Fruit fly (Drosophila melanogaster) whole organism, embryonic: Measurements from ENCODE around the gene CG12299.

ENCODE experiments used
- ATbp ChIP-seq: fragments of 200-800 bp; sonication (Bioruptor generic); optimal IDR thresholded peaks from 2 replicates; lab custom pipeline; 2017; ENCODE audit warnings: missing biosample characterization, mild to moderate bottlenecking, missing genetic modification characterization, missing genetic modification reagents
- Aef1 ChIP-seq: fragments of 200-800 bp; sonication (Bioruptor generic); IDR thresholded peaks from 3 replicates; pipeline ENCODE4 v1.3.6; 2022; ENCODE audit warnings: missing biosample characterization, missing genetic modification characterization
- B-H1 ChIP-seq: fragments of 200-800 bp; sonication (Bioruptor generic); IDR thresholded peaks from 3 replicates; pipeline ENCODE4 v1.3.6; 2022; ENCODE audit warnings: missing biosample characterization, missing genetic modification characterization
- B-H2 ChIP-seq: fragments of 200-800 bp; sonication (Bioruptor generic); optimal IDR thresholded peaks from 2 replicates; lab custom pipeline; 2018; ENCODE audit warnings: missing biosample characterization, mild to moderate bottlenecking, missing genetic modification characterization
- Blimp-1 ChIP-seq: fragments of 200-800 bp; sonication (Bioruptor generic); optimal IDR thresholded peaks from 3 replicates; lab custom pipeline; 2018; ENCODE audit warnings: missing biosample characterization, missing genetic modification characterization, mild to moderate bottlenecking, moderate library complexity, missing genetic modification reagents
- Bteb2 ChIP-seq: fragments of 200-800 bp; sonication (Bioruptor generic); optimal IDR thresholded peaks from 2 replicates; lab custom pipeline; 2016; ENCODE audit warnings: missing biosample characterization, missing genetic modification characterization
- CG10209 ChIP-seq: fragments of 200-800 bp; sonication (Bioruptor generic); optimal IDR thresholded peaks from 3 replicates; lab custom pipeline; 2017; ENCODE audit warnings: missing biosample characterization, mild to moderate bottlenecking, missing genetic modification characterization, missing genetic modification reagents
- CG12155 ChIP-seq: fragments of 200-800 bp; sonication (Bioruptor generic); optimal IDR thresholded peaks from 3 replicates; lab custom pipeline; 2016; ENCODE audit warnings: missing biosample characterization, missing genetic modification characterization
- CG15011 ChIP-seq: fragments of 200-800 bp; sonication (Bioruptor generic); optimal IDR thresholded peaks from 3 replicates; lab custom pipeline; 2018; ENCODE audit warnings: missing biosample characterization, mild to moderate bottlenecking, missing genetic modification characterization
- CG17829 ChIP-seq: fragments of 200-800 bp; optimal IDR thresholded peaks from 2 replicates; lab custom pipeline; 2019; ENCODE audit warnings: missing biosample characterization, mild to moderate bottlenecking, missing genetic modification characterization, moderate library complexity
- CG17912 ChIP-seq: fragments of 200-800 bp; sonication (Bioruptor generic); optimal IDR thresholded peaks from 2 replicates; lab custom pipeline; 2018; ENCODE audit warnings: missing biosample characterization, mild to moderate bottlenecking, missing genetic modification characterization
- CG1792 ChIP-seq: fragments of 200-800 bp; sonication (Bioruptor generic); optimal IDR thresholded peaks from 2 replicates; lab custom pipeline; 2016; ENCODE audit warnings: missing biosample characterization, missing genetic modification characterization
- CG4360 ChIP-seq: fragments of 200-800 bp; sonication (Bioruptor generic); IDR thresholded peaks from 2 replicates; pipeline ENCODE4 v1.3.6; 2022; ENCODE audit warnings: missing biosample characterization, missing genetic modification characterization
- CG6175 ChIP-seq: fragments of 200-800 bp; sonication (Bioruptor generic); IDR thresholded peaks from 3 replicates; pipeline ENCODE4 v1.3.6; 2022; ENCODE audit warnings: missing biosample characterization, missing genetic modification characterization
- CG6813 ChIP-seq: fragments of 200-800 bp; sonication (Bioruptor generic); optimal IDR thresholded peaks from 2 replicates; lab custom pipeline; 2017; ENCODE audit warnings: missing biosample characterization, missing genetic modification characterization, mild to moderate bottlenecking, moderate library complexity, missing genetic modification reagents
- CG8089 ChIP-seq: fragments of 200-800 bp; sonication (Bioruptor generic); optimal IDR thresholded peaks from 3 replicates; lab custom pipeline; 2016; ENCODE audit warnings: missing biosample characterization, missing genetic modification characterization
- CG8944 ChIP-seq: fragments of 200-800 bp; sonication (Bioruptor generic); optimal IDR thresholded peaks from 3 replicates; lab custom pipeline; 2016; ENCODE audit warnings: missing biosample characterization, missing genetic modification characterization
- CoRest ChIP-seq: fragments of 200-800 bp; sonication (Bioruptor generic); optimal IDR thresholded peaks from 3 replicates; lab custom pipeline; 2018; ENCODE audit warnings: missing biosample characterization, mild to moderate bottlenecking, missing genetic modification characterization, moderate library complexity
- D ChIP-seq, 2 experiments: fragments of 200-800 bp in 1 of 2; fragments of >200 bp in 1 of 2; sonication (Bioruptor generic) in 1 of 2; optimal IDR thresholded peaks; 2 replicates in 1 of 2; 3 replicates in 1 of 2; lab custom pipeline; 2017; ENCODE audit warnings: mild to moderate bottlenecking in 1 of 2, missing biosample characterization in 1 of 2, missing genetic modification characterization in 1 of 2, missing genetic modification reagents in 1 of 2
- D19A ChIP-seq: fragments of 200-800 bp; optimal IDR thresholded peaks from 3 replicates; lab custom pipeline; 2019; ENCODE audit warnings: missing biosample characterization, mild to moderate bottlenecking, missing genetic modification characterization, moderate library complexity
- Dbx ChIP-seq: fragments of 200-800 bp; sonication (Bioruptor generic); IDR thresholded peaks from 3 replicates; pipeline ENCODE4 v1.3.6; 2022; ENCODE audit warnings: missing biosample characterization, missing genetic modification characterization
- Doc3 ChIP-seq: fragments of 200-800 bp; sonication (Bioruptor generic); IDR thresholded peaks from 3 replicates; pipeline ENCODE4 v1.3.6; 2022; ENCODE audit warnings: missing biosample characterization, missing genetic modification characterization; ENCODE audit not compliant: partially characterized antibody
- Drgx ChIP-seq: fragments of 200-800 bp; sonication (Bioruptor generic); IDR thresholded peaks from 2 replicates; pipeline ENCODE4 v1.3.6; 2022; ENCODE audit warnings: missing biosample characterization, missing genetic modification characterization
- ERR ChIP-seq: fragments of 200-800 bp; sonication (Bioruptor generic); optimal IDR thresholded peaks from 2 replicates; lab custom pipeline; 2016; ENCODE audit warnings: missing biosample characterization, missing genetic modification characterization
- Kr ChIP-seq: fragments of 200-800 bp; sonication (Bioruptor generic); optimal IDR thresholded peaks from 2 replicates; lab custom pipeline; 2017; ENCODE audit warnings: missing biosample characterization, mild to moderate bottlenecking, missing genetic modification characterization
- Med ChIP-seq: fragments of 200-800 bp; sonication (Bioruptor generic); peaks from one replicate; lab custom pipeline; 2016; ENCODE audit warnings: missing biosample characterization, missing genetic modification characterization, mild to moderate bottlenecking, inconsistent platforms, moderate library complexity
- Meics ChIP-seq: fragments of 200-800 bp; sonication (Bioruptor generic); optimal IDR thresholded peaks from 2 replicates; lab custom pipeline; 2017; ENCODE audit warnings: missing biosample characterization, mild to moderate bottlenecking, missing genetic modification characterization
- Myb ChIP-seq: fragments of 200-800 bp; sonication (Bioruptor generic); optimal IDR thresholded peaks from 2 replicates; lab custom pipeline; 2016; ENCODE audit warnings: missing biosample characterization, missing genetic modification characterization
- Oaz ChIP-seq: fragments of 200-800 bp; sonication (Bioruptor generic); IDR thresholded peaks from 2 replicates; pipeline ENCODE4 v1.3.6; 2022; ENCODE audit warnings: missing biosample characterization, missing genetic modification characterization
- Oli ChIP-seq: fragments of 200-800 bp; sonication (Bioruptor generic); optimal IDR thresholded peaks from 2 replicates; lab custom pipeline; 2018; ENCODE audit warnings: missing biosample characterization, mild to moderate bottlenecking, missing genetic modification characterization, moderate library complexity
- Sry-δ ChIP-seq: fragments of 200-800 bp; sonication (Bioruptor generic); optimal IDR thresholded peaks from 2 replicates; lab custom pipeline; 2016; ENCODE audit warnings: missing biosample characterization, missing genetic modification characterization
- Usf ChIP-seq: fragments of 200-800 bp; sonication (Bioruptor generic); optimal IDR thresholded peaks from 2 replicates; lab custom pipeline; 2017; ENCODE audit warnings: missing genotype, missing biosample characterization, missing genetic modification characterization
- Xrp1 ChIP-seq: fragments of 200-800 bp; sonication (Bioruptor generic); IDR thresholded peaks from 2 replicates; pipeline ENCODE4 v1.3.6; 2022; ENCODE audit warnings: missing biosample characterization, missing genetic modification characterization
- YL-1 ChIP-seq: fragments of 200-800 bp; sonication (Bioruptor generic); optimal IDR thresholded peaks from 3 replicates; lab custom pipeline; 2017; ENCODE audit warnings: missing biosample characterization, mild to moderate bottlenecking, missing genetic modification characterization
- crp ChIP-seq, 2 experiments: fragments of 200-800 bp; sonication (Bioruptor generic); optimal IDR thresholded peaks; 2 replicates in 1 of 2; 3 replicates in 1 of 2; lab custom pipeline; 2017; ENCODE audit warnings: missing biosample characterization in 2 of 2, missing genetic modification characterization in 2 of 2, mild to moderate bottlenecking in 1 of 2, moderate library complexity in 1 of 2
- exex ChIP-seq: fragments of 200-800 bp; sonication (Bioruptor generic); optimal IDR thresholded peaks from 4 replicates; lab custom pipeline; 2018; ENCODE audit warnings: missing biosample characterization, mild to moderate bottlenecking, missing genetic modification characterization, moderate library complexity
- lilli ChIP-seq: fragments of 200-800 bp; sonication (Bioruptor generic); optimal IDR thresholded peaks from 3 replicates; lab custom pipeline; 2016; ENCODE audit warnings: missing biosample characterization, missing genetic modification characterization
- luna ChIP-seq: fragments of 200-800 bp; sonication (Bioruptor generic); optimal IDR thresholded peaks from 2 replicates; lab custom pipeline; 2016; ENCODE audit warnings: missing biosample characterization, missing genetic modification characterization
- pfk ChIP-seq: fragments of 200-800 bp; sonication (Bioruptor generic); optimal IDR thresholded peaks from 2 replicates; lab custom pipeline; 2018; ENCODE audit warnings: missing biosample characterization, mild to moderate bottlenecking, missing genetic modification characterization, moderate library complexity
- pnt ChIP-seq: fragments of 200-800 bp; sonication (Bioruptor generic); optimal IDR thresholded peaks from 3 replicates; lab custom pipeline; 2016; ENCODE audit warnings: missing biosample characterization, missing genetic modification characterization
- ro ChIP-seq: fragments of 200-800 bp; sonication (Bioruptor generic); IDR thresholded peaks from 2 replicates; pipeline ENCODE4 v1.3.6; 2022; ENCODE audit warnings: missing biosample characterization, missing genetic modification characterization
- sd ChIP-seq: fragments of 200-800 bp; sonication (Bioruptor generic); optimal IDR thresholded peaks from 3 replicates; lab custom pipeline; 2018; ENCODE audit warnings: missing biosample characterization, mild to moderate bottlenecking, missing genetic modification characterization, moderate library complexity
- sima ChIP-seq: fragments of 200-800 bp; sonication (Bioruptor generic); optimal IDR thresholded peaks from 2 replicates; lab custom pipeline; 2016; ENCODE audit warnings: missing biosample characterization, missing genetic modification characterization
- ssp ChIP-seq: fragments of 200-800 bp; sonication (Bioruptor generic); IDR thresholded peaks from 2 replicates; pipeline ENCODE4 v1.3.6; 2022; ENCODE audit warnings: missing biosample characterization, missing genetic modification characterization
- stc ChIP-seq: fragments of 200-800 bp; sonication (Bioruptor generic); IDR thresholded peaks from 2 replicates; pipeline ENCODE4 v1.3.6; 2022; ENCODE audit warnings: missing biosample characterization, missing genetic modification characterization
- tin ChIP-seq: fragments of 200-800 bp; sonication (Bioruptor generic); optimal IDR thresholded peaks from 3 replicates; lab custom pipeline; 2016; ENCODE audit warnings: missing biosample characterization, missing genetic modification characterization
- trh ChIP-seq: fragments of 200-800 bp; sonication (Bioruptor generic); optimal IDR thresholded peaks from 2 replicates; lab custom pipeline; 2016; ENCODE audit warnings: missing biosample characterization, missing genetic modification characterization
- ttk ChIP-seq: fragments of 200-800 bp; sonication (Bioruptor generic); IDR thresholded peaks from 2 replicates; pipeline ENCODE4 v2.1.2; 2022; ENCODE audit warnings: missing biosample characterization, missing genetic modification characterization
- wek ChIP-seq: fragments of 200-800 bp; sonication (Bioruptor generic); optimal IDR thresholded peaks from 3 replicates; lab custom pipeline; 2018; ENCODE audit warnings: missing biosample characterization, mild to moderate bottlenecking, missing genetic modification characterization, moderate library complexity

The CG12299 gene

DNA sequence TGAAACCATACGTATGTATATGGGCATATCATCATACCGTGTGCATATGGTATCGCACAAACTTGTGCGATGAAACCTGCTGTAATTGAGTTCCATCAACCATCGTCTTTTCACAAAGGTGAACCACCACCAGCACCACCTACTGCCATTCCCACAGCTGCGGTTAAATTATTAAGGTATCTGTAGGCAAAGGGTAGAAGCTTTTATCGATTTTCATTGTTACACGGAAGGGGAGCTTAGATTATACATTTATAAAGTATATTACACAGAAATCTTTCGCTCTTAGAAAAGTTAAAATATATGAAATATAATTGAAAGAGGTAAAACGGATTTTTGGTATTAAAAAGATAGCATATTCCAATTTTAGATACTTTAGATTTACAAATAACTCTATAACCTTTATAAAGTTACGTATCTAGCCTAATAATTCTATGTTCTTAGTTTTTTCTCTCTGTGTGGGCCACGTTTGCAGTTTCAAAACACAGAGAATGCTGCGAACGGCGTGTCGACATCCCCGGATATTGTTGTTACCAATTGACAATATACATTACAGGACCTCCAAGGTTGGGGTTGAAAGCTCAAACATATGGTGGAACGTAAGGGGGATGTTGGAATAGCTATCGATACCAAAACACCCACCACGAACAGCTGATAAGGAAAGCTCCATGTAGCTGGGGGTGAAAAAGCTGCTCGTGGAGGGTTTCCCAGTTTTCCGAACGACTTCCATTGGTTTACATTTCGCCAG is 23.4 kb downstream of the CG12299 start, which contains the start of gene CG6495 (continued):
- TF ChIP-seq stc, result peak; percentile 51; the same call in 1 of the 2 replicates
- TF ChIP-seq Med (GFP tag; lab: Kevin White, UChicago), result peak; percentile 54
- no peak for TF ChIP-seq Kr (GFP tag; lab: Kevin White, UChicago)
- TF ChIP-seq D (optimal IDR thresholded peaks at IDR 0.05; lab: Kevin White, UChicago), result no peak
- peak; percentile 22 for TF ChIP-seq D (GFP tag; optimal IDR thresholded peaks at IDR 0.05; lab: Kevin White, UChicago)
- peak; percentile 65 for TF ChIP-seq CoRest
- no peak for TF ChIP-seq luna
- TF ChIP-seq Aef1, result no peak
- TF ChIP-seq Xrp1 (GFP tag; lab: Robert Waterston, UW), result peak; percentile 52; the same call in 1 of the 2 replicates
- TF ChIP-seq CG17829 (tag; lab: Kevin White, UChicago), result peak; percentile 36
- no peak for TF ChIP-seq CG6175
- no peak for TF ChIP-seq Drgx (GFP tag; lab: Robert Waterston, UW)
- TF ChIP-seq CG15011 (GFP tag; lab: Kevin White, UChicago), result peak; percentile 22
- no peak for TF ChIP-seq B-H2 (GFP tag; lab: Kevin White, UChicago)
- peak; percentile 59 for TF ChIP-seq Blimp-1 (GFP tag; lab: Kevin White, UChicago)
- TF ChIP-seq Oaz (GFP tag; lab: Robert Waterston, UW), result no peak
- peak; percentile 67 for TF ChIP-seq Dbx
- TF ChIP-seq ATbp (GFP tag; lab: Kevin White, UChicago), result peak; percentile 47
- TF ChIP-seq CG1792 (GFP tag; lab: Kevin White, UChicago), result no peak
- no peak for TF ChIP-seq Sry-δ
- TF ChIP-seq exex (tag; lab: Kevin White, UChicago), result peak; percentile 40
- peak; percentile 47 for TF ChIP-seq CG10209 (GFP tag; lab: Kevin White, UChicago)
- no peak for TF ChIP-seq sima (GFP tag; lab: Kevin White, UChicago)
- TF ChIP-seq pnt (GFP tag; lab: Kevin White, UChicago), result no peak
- no peak for TF ChIP-seq Doc3
- TF ChIP-seq tin (GFP tag; lab: Kevin White, UChicago), result peak; percentile 15
- no peak for TF ChIP-seq trh
- no peak for TF ChIP-seq wek (GFP tag; lab: Kevin White, UChicago)
- TF ChIP-seq B-H1 (GFP tag; lab: Robert Waterston, UW), result no peak; the same call in 2 of the 3 replicates
- TF ChIP-seq Meics (GFP tag; lab: Kevin White, UChicago), result peak; percentile 71
- no peak for TF ChIP-seq YL-1
- no peak for TF ChIP-seq ttk (GFP tag; lab: Robert Waterston, UW)
- no peak for TF ChIP-seq CG17912 (GFP tag; lab: Kevin White, UChicago)
- TF ChIP-seq CG4360, result no peak
- peak; percentile 59 for TF ChIP-seq Oli (tag; lab: Kevin White, UChicago)
- no peak for TF ChIP-seq Myb (GFP tag; lab: Kevin White, UChicago)
- no peak for TF ChIP-seq Usf (GFP tag; lab: Kevin White, UChicago)
- no peak for TF ChIP-seq pfk (GFP tag; lab: Kevin White, UChicago)
- TF ChIP-seq lilli (GFP tag; lab: Kevin White, UChicago), result peak; percentile 24
- peak; percentile 37; the same call in 1 of the 2 replicates for TF ChIP-seq ssp
- no peak for TF ChIP-seq sd (tag; lab: Kevin White, UChicago)
- TF ChIP-seq ERR, result no peak
- peak; percentile 26 for TF ChIP-seq CG12155 (GFP tag; lab: Kevin White, UChicago)
- no peak for TF ChIP-seq ro (GFP tag; lab: Robert Waterston, UW)
- peak in 1 of 2 experiments; percentile 71 for TF ChIP-seq crp (GFP tag; optimal IDR thresholded peaks at IDR 0.05; lab: Kevin White, UChicago)
- TF ChIP-seq Bteb2 (GFP tag; lab: Kevin White, UChicago), result peak; percentile 17
- no peak for TF ChIP-seq CG8089 (GFP tag; lab: Kevin White, UChicago)
- peak; percentile 57 for TF ChIP-seq D19A (tag; lab: Kevin White, UChicago)
- no peak for TF ChIP-seq CG8944 (GFP tag; lab: Kevin White, UChicago)
- TF ChIP-seq CG6813, result peak; percentile 54
